Worm (Caenorhabditis elegans) whole organism, L2 larva: ENCODE measurements around the gene grl-10.

ENCODE experiments used
- C34F6.9 ChIP-seq: fragments of 150-350 bp; optimal IDR thresholded peaks from 2 replicates; lab custom pipeline; 2014; ENCODE audit warnings: missing biosample characterization, missing genetic modification characterization
- F13H6.1 ChIP-seq: sonication (generic microtip); optimal IDR thresholded peaks from 2 replicates; lab custom pipeline; 2016; ENCODE audit warnings: missing genetic modification characterization, missing compliant biosample characterization
- ama-1 ChIP-seq: fragments of 150-350 bp; optimal IDR thresholded peaks from 2 replicates; lab custom pipeline; 2018; ENCODE audit warnings: inconsistent platforms
- ceh-16 ChIP-seq: fragments of 150-350 bp; optimal IDR thresholded peaks from 2 replicates; lab custom pipeline; 2014; ENCODE audit warnings: missing biosample characterization, missing genetic modification characterization
- elt-3 ChIP-seq: sonication (generic microtip); optimal IDR thresholded peaks from 2 replicates; lab custom pipeline; 2017; ENCODE audit warnings: missing biosample characterization, missing genetic modification characterization
- fos-1 ChIP-seq: fragments of 150-350 bp; optimal IDR thresholded peaks from 2 replicates; lab custom pipeline; 2014; ENCODE audit warnings: missing biosample characterization, missing genetic modification characterization
- nhr-11 ChIP-seq: fragments of 150-350 bp; optimal IDR thresholded peaks from 2 replicates; lab custom pipeline; 2014; ENCODE audit warnings: missing biosample characterization, missing genetic modification characterization
- nhr-129 ChIP-seq: fragments of 150-350 bp; optimal IDR thresholded peaks from 2 replicates; lab custom pipeline; 2014; ENCODE audit warnings: missing biosample characterization, missing genetic modification characterization
- nhr-23 ChIP-seq: fragments of 150-350 bp; optimal IDR thresholded peaks from 2 replicates; lab custom pipeline; 2014; ENCODE audit warnings: missing biosample characterization, missing genetic modification reagents, missing genetic modification characterization
- nhr-237 ChIP-seq: fragments of 150-350 bp; optimal IDR thresholded peaks from 2 replicates; lab custom pipeline; 2014; ENCODE audit warnings: missing biosample characterization, missing genetic modification characterization
- nhr-77 ChIP-seq: fragments of 150-350 bp; optimal IDR thresholded peaks from 2 replicates; lab custom pipeline; 2014; ENCODE audit warnings: missing biosample characterization, missing genetic modification characterization
- sem-4 ChIP-seq: fragments of 150-350 bp; optimal IDR thresholded peaks from 2 replicates; lab custom pipeline; 2014; ENCODE audit warnings: missing biosample characterization, missing genetic modification reagents, missing genetic modification characterization
- skn-1 ChIP-seq: sonication (generic microtip); optimal IDR thresholded peaks from 2 replicates; lab custom pipeline; 2017; ENCODE audit warnings: missing biosample characterization, missing genetic modification characterization
- sma-3 ChIP-seq: sonication (generic microtip); optimal IDR thresholded peaks from 2 replicates; lab custom pipeline; 2016; ENCODE audit warnings: missing genetic modification reagents, missing genetic modification characterization, missing compliant biosample characterization
- sma-9 ChIP-seq, 2 experiments: fragments of 150-350 bp in 1 of 2; sonication (generic microtip) in 1 of 2; optimal IDR thresholded peaks; 2 replicates each; lab custom pipeline; 2014 to 2016; ENCODE audit warnings: missing genetic modification characterization in 2 of 2, mild to moderate bottlenecking in 1 of 2, missing biosample characterization in 1 of 2, missing compliant biosample characterization in 1 of 2, missing genetic modification reagents in 1 of 2, moderate library complexity in 1 of 2
- unc-39 ChIP-seq: fragments of 150-350 bp; optimal IDR thresholded peaks from 2 replicates; lab custom pipeline; 2014; ENCODE audit warnings: missing biosample characterization, missing genetic modification characterization
- unc-55 ChIP-seq: fragments of 150-350 bp; sonication (generic microtip); optimal IDR thresholded peaks from 3 replicates; lab custom pipeline; 2014; ENCODE audit warnings: missing biosample characterization, missing genetic modification reagents, missing genetic modification characterization
- unc-62 ChIP-seq: fragments of 150-350 bp; optimal IDR thresholded peaks from 2 replicates; lab custom pipeline; 2014; ENCODE audit warnings: missing biosample characterization, missing genetic modification reagents, missing genetic modification characterization
- zag-1 ChIP-seq: fragments of 150-350 bp; optimal IDR thresholded peaks from 2 replicates; lab custom pipeline; 2014; ENCODE audit warnings: missing biosample characterization, missing genetic modification characterization
- ztf-4 ChIP-seq: fragments of 150-350 bp; optimal IDR thresholded peaks from 2 replicates; lab custom pipeline; 2014; ENCODE audit warnings: missing biosample characterization, missing genetic modification characterization

The grl-10 gene

ce11 chrV:7824138-7824537 lies 49.8 kb downstream of the grl-10 start:
- no peak for TF ChIP-seq skn-1 (tag; lab: Kevin White, UChicago)
- TF ChIP-seq nhr-11 (tag; lab: Kevin White, UChicago) = no peak
- no peak for TF ChIP-seq ceh-16 (tag; lab: Kevin White, UChicago)
- no peak for TF ChIP-seq nhr-129
- no peak for TF ChIP-seq fos-1 (tag; lab: Kevin White, UChicago)
- no peak for TF ChIP-seq ztf-4
- TF ChIP-seq nhr-237 (tag; lab: Kevin White, UChicago) = no peak
- no peak for TF ChIP-seq ama-1 (lab: Kevin White, UChicago)
- no peak for TF ChIP-seq sma-9 (GFP tag; optimal IDR thresholded peaks at IDR 0.05; lab: Kevin White, UChicago)
- no peak for TF ChIP-seq sma-9 (tag; optimal IDR thresholded peaks at IDR 0.05; lab: Kevin White, UChicago)
- TF ChIP-seq nhr-23 (tag; lab: Kevin White, UChicago) = no peak
- TF ChIP-seq nhr-77 (tag; lab: Kevin White, UChicago) = no peak
- no peak for TF ChIP-seq sma-3 (GFP tag; lab: Kevin White, UChicago)
- TF ChIP-seq unc-62 (GFP tag; lab: Kevin White, UChicago) = no peak
- TF ChIP-seq sem-4 (tag; lab: Kevin White, UChicago) = no peak
- TF ChIP-seq elt-3 (tag; lab: Kevin White, UChicago) = no peak
- TF ChIP-seq C34F6.9 (tag; lab: Kevin White, UChicago) = no peak
- no peak for TF ChIP-seq zag-1 (tag; lab: Kevin White, UChicago)
- no peak for TF ChIP-seq unc-39 (tag; lab: Kevin White, UChicago)
- TF ChIP-seq F13H6.1 (tag; lab: Kevin White, UChicago) = no peak
- no peak for TF ChIP-seq unc-55 (GFP tag; lab: Kevin White, UChicago)
